Worm (Caenorhabditis elegans) whole organism, early embryonic: Measurements from ENCODE around the gene his-69.

Experiments
- F13C5.2 ChIP-seq: sonication (generic microtip); optimal IDR thresholded peaks from 2 replicates; lab custom pipeline; 2017; ENCODE audit warnings: mild to moderate bottlenecking, missing genetic modification characterization, inconsistent platforms, missing compliant biosample characterization
- ama-1 ChIP-seq: fragments of 150-350 bp; optimal IDR thresholded peaks from 2 replicates; lab custom pipeline; 2014
- ceh-13 ChIP-seq: fragments of 200-800 bp; sonication (Bioruptor generic); optimal IDR thresholded peaks from 2 replicates; lab custom pipeline; 2018; ENCODE audit warnings: mild to moderate bottlenecking, missing genetic modification characterization, missing compliant biosample characterization
- hmbx-1 ChIP-seq: sonication (generic microtip); optimal IDR thresholded peaks from 2 replicates; lab custom pipeline; 2016; ENCODE audit warnings: mild to moderate bottlenecking, missing genetic modification characterization, missing compliant biosample characterization
- sea-1 ChIP-seq: fragments of 200-800 bp; sonication (Bioruptor generic); conservative IDR thresholded peaks from 2 replicates; pipeline ENCODE4 v1.3.6; 2022; ENCODE audit warnings: missing genetic modification characterization, missing compliant biosample characterization

- no peak for TF ChIP-seq ceh-13
- TF ChIP-seq ama-1 (lab: Kevin White, UChicago) = no peak
- no peak for TF ChIP-seq sea-1 (GFP tag; lab: Robert Waterston, UW)
- no peak for TF ChIP-seq hmbx-1
- TF ChIP-seq F13C5.2 = peak; percentile 20
Observed at ce11 chrIII:4019801-4020200, 38.7 kb downstream of the his-69 start, which contains the start of gene snpc-3.4.
